Worm (Caenorhabditis elegans): Measurements from ENCODE around the gene rpm-1.
A peak's percentile ranks its signal among the peaks of the same experiment; 100 is the strongest.

Gene rpm-1

ce11 chrV:8771599-8771998 is 48.2 kb downstream of the rpm-1 start, which contains the start of gene srx-115:
srx-115 (plus strand) TSS chrV:8771899.
- TF ChIP-seq duxl-1 (tag; optimal IDR thresholded peaks at IDR 0.05; ENCODE audit: poor library complexity) (no peak), lsy-2 (tag; optimal IDR thresholded peaks at IDR 0.05) (no peak), ztf-11 (tag; optimal IDR thresholded peaks at IDR 0.05) (no peak), jun-1 (tag; optimal IDR thresholded peaks at IDR 0.05) (no peak), spr-3 (GFP tag; optimal IDR thresholded peaks at IDR 0.05) (no peak), fkh-10 (GFP tag; optimal IDR thresholded peaks at IDR 0.05) (no peak)

ce11 chrV:8769154-8769553 is 50.6 kb downstream of the rpm-1 start:
- no peak for TF ChIP-seq madf-5 (GFP tag; IDR thresholded peaks at IDR 0.05)
- no peak for TF ChIP-seq ceh-28 (tag; optimal IDR thresholded peaks at IDR 0.05)
- no peak for TF ChIP-seq dmd-9 (GFP tag; IDR thresholded peaks at IDR 0.05)
- peak; percentile 84 for TF ChIP-seq hlh-11 (tag; optimal IDR thresholded peaks at IDR 0.05)
- peak; percentile 95 for TF ChIP-seq dmd-6 (GFP tag; IDR thresholded peaks at IDR 0.05)
- peak in 1 of 2 experiments; percentile 12 for TF ChIP-seq daf-16 (GFP tag; optimal IDR thresholded peaks at IDR 0.05)
- TF ChIP-seq daf-16 (tag; optimal IDR thresholded peaks at IDR 0.05) = peak; percentile 80
- TF ChIP-seq mxl-3 (GFP tag; optimal IDR thresholded peaks at IDR 0.05) = peak; percentile 42
- peak; percentile 66 for TF ChIP-seq aha-1 (tag)
- peak in 1 of 2 experiments; percentile 37 for TF ChIP-seq mdl-1 (tag; optimal IDR thresholded peaks at IDR 0.05)
- TF ChIP-seq sdz-12 (GFP tag; optimal IDR thresholded peaks at IDR 0.05) = no peak
- TF ChIP-seq saeg-2 (GFP tag; IDR thresholded peaks at IDR 0.05) = peak; percentile 79
- TF ChIP-seq php-3 (GFP tag; IDR thresholded peaks at IDR 0.05) = peak; percentile 66; the same call in 1 of the 2 replicates
- TF ChIP-seq nhr-28 (tag; optimal IDR thresholded peaks at IDR 0.05) = peak; percentile 82
- peak; percentile 60; the same call in 1 of the 2 replicates for TF ChIP-seq zfp-3 (GFP tag; conservative IDR thresholded peaks at IDR 0.05)
- TF ChIP-seq unc-39 (tag; optimal IDR thresholded peaks at IDR 0.05) = no peak
- peak; percentile 76 for TF ChIP-seq nhr-77 (tag; optimal IDR thresholded peaks at IDR 0.05)
- no peak for TF ChIP-seq F49E8.2 (tag; optimal IDR thresholded peaks at IDR 0.05; ENCODE audit: borderline replicate concordance)
- peak; percentile 88 for TF ChIP-seq lin-1 (GFP tag; IDR thresholded peaks at IDR 0.05)
- peak; percentile 26 for TF ChIP-seq T20F7.1 (GFP tag; optimal IDR thresholded peaks at IDR 0.05)
- no peak for TF ChIP-seq ama-1 (optimal IDR thresholded peaks at IDR 0.05)
- no peak for TF ChIP-seq ztf-11 (tag; optimal IDR thresholded peaks at IDR 0.05)
- TF ChIP-seq nhr-102 (tag; optimal IDR thresholded peaks at IDR 0.05) = peak; percentile 54
- no peak for TF ChIP-seq F37D6.2 (tag; optimal IDR thresholded peaks at IDR 0.05)
- peak; percentile 80 for TF ChIP-seq dve-1 (tag; optimal IDR thresholded peaks at IDR 0.05; ENCODE audit: insufficient read depth)
- TF ChIP-seq snpc-4 (tag; optimal IDR thresholded peaks at IDR 0.05) = no peak
- TF ChIP-seq nhr-48 (tag; optimal IDR thresholded peaks at IDR 0.05) = peak; percentile 22
- no peak for TF ChIP-seq ces-1 (GFP tag; optimal IDR thresholded peaks at IDR 0.05)
- no peak for TF ChIP-seq attf-4 (tag; optimal IDR thresholded peaks at IDR 0.05)
- peak; percentile 74 for TF ChIP-seq pqm-1 (tag; optimal IDR thresholded peaks at IDR 0.05)
- peak; percentile 86 for TF ChIP-seq tra-1 (GFP tag; IDR thresholded peaks at IDR 0.05)
- TF ChIP-seq arid-1 (GFP tag; conservative IDR thresholded peaks at IDR 0.05) = no peak

DNA sequence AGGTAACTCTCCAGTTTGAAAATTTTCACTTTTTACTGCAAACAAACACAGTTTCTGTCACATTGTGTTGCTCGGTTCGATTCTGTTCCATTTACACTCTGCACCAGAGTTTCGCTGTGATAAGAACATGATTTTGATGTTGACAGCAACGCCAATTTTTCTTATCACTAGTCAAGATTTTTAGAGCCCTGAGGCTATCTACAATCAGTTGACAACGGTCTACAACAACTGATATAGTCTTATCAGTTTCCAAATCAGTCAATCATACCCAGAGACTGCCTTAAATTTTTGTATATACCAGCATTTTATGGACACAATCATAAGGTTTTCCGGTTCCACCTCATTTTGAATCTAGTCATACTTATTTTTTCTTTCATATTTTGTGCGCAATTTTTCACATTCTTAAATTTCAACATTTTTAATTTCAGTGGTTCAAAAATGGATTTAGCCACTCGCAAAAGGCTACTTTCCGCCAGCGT is 51.2 kb downstream of the rpm-1 start, which contains the start of gene B0507.3:
B0507.3 (plus strand) TSS at position 429 of the 479 bp plus-strand sequence.
- peak in 1 of 2 experiments; percentile 3 for TF ChIP-seq mdl-1 (tag; optimal IDR thresholded peaks at IDR 0.05)
- no peak for TF ChIP-seq ces-1 (GFP tag; optimal IDR thresholded peaks at IDR 0.05)
- TF ChIP-seq nhr-42 (GFP tag; IDR thresholded peaks at IDR 0.05) = 0 out of 2 replicates have a peak, but pooled peaks have one; percentile 49
- TF ChIP-seq dmd-8 (GFP tag; IDR thresholded peaks at IDR 0.05) = no peak
- TF ChIP-seq nhr-41 (GFP tag; IDR thresholded peaks at IDR 0.05) = peak; percentile 77
- TF ChIP-seq nhr-237 (tag; optimal IDR thresholded peaks at IDR 0.05) = no peak
- TF ChIP-seq nhr-28 (tag; optimal IDR thresholded peaks at IDR 0.05) = peak; percentile 95
- TF ChIP-seq pqm-1 (tag; optimal IDR thresholded peaks at IDR 0.05) = peak; percentile 100
- peak; percentile 59; the same call in 1 of the 2 replicates for TF ChIP-seq pha-4 (GFP tag; IDR thresholded peaks at IDR 0.05)
- no peak for TF ChIP-seq pha-4 (tag; optimal IDR thresholded peaks at IDR 0.05)
- peak; percentile 94 for TF ChIP-seq hlh-11 (tag; optimal IDR thresholded peaks at IDR 0.05)
- TF ChIP-seq T20F7.1 (GFP tag; optimal IDR thresholded peaks at IDR 0.05) = peak; percentile 29
- peak; percentile 97 for TF ChIP-seq php-3 (GFP tag; IDR thresholded peaks at IDR 0.05)
- TF ChIP-seq nhr-48 (tag; optimal IDR thresholded peaks at IDR 0.05) = peak; percentile 55
- TF ChIP-seq vab-7 (GFP tag; IDR thresholded peaks at IDR 0.05) = no peak
- TF ChIP-seq set-16 (GFP tag; IDR thresholded peaks at IDR 0.05) = no peak
- peak; percentile 70 for TF ChIP-seq cey-2 (tag; optimal IDR thresholded peaks at IDR 0.05; ENCODE audit: borderline replicate concordance, insufficient read depth)
- peak; percentile 93 for TF ChIP-seq dve-1 (tag; optimal IDR thresholded peaks at IDR 0.05; ENCODE audit: insufficient read depth)
- no peak for TF ChIP-seq madf-5 (GFP tag; IDR thresholded peaks at IDR 0.05)
- TF ChIP-seq nhr-77 (tag; optimal IDR thresholded peaks at IDR 0.05) = peak; percentile 88
- TF ChIP-seq lin-1 (GFP tag; IDR thresholded peaks at IDR 0.05) = peak; percentile 96
- TF ChIP-seq hlh-30 (tag; optimal IDR thresholded peaks at IDR 0.05; ENCODE audit: insufficient read depth) = peak; percentile 51

Measured in whole organism, L4 larva.